Worm (Caenorhabditis elegans) whole organism, L1 larva: ENCODE measurements around the gene K01A6.5.

Source experiments
- ces-1 ChIP-seq: fragments of 150-350 bp; optimal IDR thresholded peaks from 2 replicates; lab custom pipeline; 2014; ENCODE audit warnings: missing biosample characterization, missing genetic modification reagents, missing genetic modification characterization
- hlh-17 ChIP-seq: fragments of 200-800 bp; sonication (Bioruptor generic); optimal IDR thresholded peaks from 2 replicates; lab custom pipeline; 2018; ENCODE audit warnings: missing genetic modification characterization, mild to moderate bottlenecking, missing compliant biosample characterization, moderate library complexity, borderline replicate concordance
- nhr-237 ChIP-seq: fragments of 150-350 bp; optimal IDR thresholded peaks from 2 replicates; lab custom pipeline; 2014; ENCODE audit warnings: missing biosample characterization, missing genetic modification characterization
- unc-30 ChIP-seq: sonication (generic microtip); optimal IDR thresholded peaks from 2 replicates; lab custom pipeline; 2017; ENCODE audit warnings: missing biosample characterization, missing genetic modification characterization

DNA sequence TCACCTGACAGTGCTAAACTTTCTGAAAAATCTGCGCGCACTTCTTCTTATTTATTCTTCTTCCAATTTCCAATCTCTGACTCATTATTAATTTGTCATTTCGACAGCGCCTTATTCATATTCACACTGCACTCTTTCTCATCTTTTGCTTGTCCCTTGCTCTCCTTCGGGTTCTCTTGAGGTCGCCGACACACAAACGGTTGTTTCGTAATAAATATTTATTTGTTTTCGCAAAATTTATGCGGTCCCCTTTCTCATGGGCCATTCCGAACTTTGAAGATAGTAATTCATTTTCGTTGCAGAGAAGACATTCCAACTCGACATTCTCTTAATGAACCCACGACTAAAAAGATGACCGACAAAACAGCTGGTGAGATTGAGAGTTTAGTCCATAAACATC is 27.8 kb upstream of the K01A6.5 start, which contains the start of gene magi-1:
- TF ChIP-seq nhr-237 (tag; lab: Kevin White, UChicago) (no peak), unc-30 (tag; lab: Kevin White, UChicago) (no peak), hlh-17 (GFP tag; lab: Kevin White, UChicago) (no peak), ces-1 (no peak)
